Worm (Caenorhabditis elegans) whole organism, young adult: Measurements from ENCODE around the gene T13F2.6.

Source experiments
- ceh-58 ChIP-seq: fragments of 200-800 bp; sonication (Bioruptor generic); IDR thresholded peaks from 2 replicates; pipeline ENCODE4 v1.3.6; 2022; ENCODE audit warnings: missing genetic modification characterization, missing compliant biosample characterization
- ceh-91 ChIP-seq: fragments of 200-800 bp; sonication (Bioruptor generic); IDR thresholded peaks from 2 replicates; pipeline ENCODE4 v1.3.6; 2022; ENCODE audit warnings: missing genetic modification reagents, missing genetic modification characterization, missing compliant biosample characterization
- egl-44 ChIP-seq: fragments of 200-800 bp; sonication (Bioruptor generic); IDR thresholded peaks from 2 replicates; pipeline ENCODE4 v1.3.6; 2022; ENCODE audit warnings: missing genetic modification reagents, missing genetic modification characterization, missing compliant biosample characterization
- him-1 ChIP-seq: sonication (generic microtip); optimal IDR thresholded peaks from 2 replicates; lab custom pipeline; 2016; ENCODE audit warnings: missing genotype, missing genetic modification reagents, missing genetic modification characterization, missing compliant biosample characterization
- lsl-1 ChIP-seq: fragments of 200-800 bp; sonication (Bioruptor generic); optimal IDR thresholded peaks from 2 replicates; lab custom pipeline; 2018; ENCODE audit warnings: mild to moderate bottlenecking, missing genetic modification characterization, moderate library complexity, missing compliant biosample characterization
- madf-6 ChIP-seq: fragments of 200-800 bp; sonication (Bioruptor generic); IDR thresholded peaks from 2 replicates; pipeline ENCODE4 v1.3.6; 2022; ENCODE audit warnings: missing genetic modification reagents, missing genetic modification characterization, missing compliant biosample characterization

ce11 chrIV:9789496-9789895 lies 11.4 kb downstream of the T13F2.6 start, which contains the start of gene T13F2.4:
- TF ChIP-seq madf-6 (GFP tag; lab: Robert Waterston, UW) = no peak
- no peak for TF ChIP-seq him-1
- no peak for TF ChIP-seq egl-44 (GFP tag; lab: Robert Waterston, UW)
- no peak for TF ChIP-seq ceh-91
- TF ChIP-seq lsl-1 (GFP tag; lab: Kevin White, UChicago) = no peak
- no peak for TF ChIP-seq ceh-58 (GFP tag; lab: Robert Waterston, UW)
